Fruit fly (Drosophila melanogaster): ENCODE results near the gene Gr77a.

DNA sequence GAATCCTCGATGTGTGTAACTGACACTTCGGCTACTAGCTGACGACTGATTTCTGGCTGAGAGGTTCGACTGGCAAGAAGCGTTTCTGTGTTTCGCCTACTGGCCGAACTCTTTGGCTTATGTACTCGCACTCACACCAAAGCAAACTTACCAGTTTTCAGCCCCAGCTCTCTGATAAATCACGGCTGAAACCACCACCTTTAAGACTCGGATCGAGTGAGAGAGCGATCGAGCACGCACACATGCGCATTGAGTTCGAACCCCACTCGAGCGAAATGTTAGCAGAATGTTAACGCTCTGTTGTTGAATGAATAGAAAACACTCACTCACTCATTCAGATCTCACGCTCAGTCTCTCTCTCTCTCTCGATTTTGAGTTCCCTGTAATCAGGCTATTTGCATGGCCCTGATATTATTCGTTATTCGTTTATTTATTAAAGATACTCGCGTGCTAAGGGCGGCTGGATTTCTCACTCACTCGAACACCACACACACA lies 43.9 kb downstream of the Gr77a start, which contains the start of gene kni:
- no peak for TF ChIP-seq Hr96 (GFP tag; optimal IDR thresholded peaks at IDR 0.05)
- TF ChIP-seq Clk (GFP tag; optimal IDR thresholded peaks at IDR 0.05): no peak
- no peak for TF ChIP-seq tj (GFP tag; optimal IDR thresholded peaks at IDR 0.05)
- TF ChIP-seq pad (GFP tag; optimal IDR thresholded peaks at IDR 0.05): no peak
- no peak for TF ChIP-seq CG33017 (tag; optimal IDR thresholded peaks at IDR 0.05)
- no peak for TF ChIP-seq kay (GFP tag; ENCODE audit: borderline replicate concordance)
- no peak for TF ChIP-seq CG12768 (GFP tag; optimal IDR thresholded peaks at IDR 0.05)
- no peak for TF ChIP-seq cic (GFP tag; optimal IDR thresholded peaks at IDR 0.05)
- TF ChIP-seq CG7045 (GFP tag; optimal IDR thresholded peaks at IDR 0.05): no peak

Measured in whole organism, adult.